Worm (Caenorhabditis elegans) whole organism, young adult: ENCODE results near the gene ZC13.1.

ENCODE experiments used
- F57C9.4 ChIP-seq: sonication (generic microtip); optimal IDR thresholded peaks from 2 replicates; lab custom pipeline; 2017; ENCODE audit warnings: mild to moderate bottlenecking, missing genetic modification characterization, missing compliant biosample characterization
- ceh-58 ChIP-seq: fragments of 200-800 bp; sonication (Bioruptor generic); IDR thresholded peaks from 2 replicates; pipeline ENCODE4 v1.3.6; 2022; ENCODE audit warnings: missing genetic modification characterization, missing compliant biosample characterization
- chd-7 ChIP-seq: sonication (generic microtip); optimal IDR thresholded peaks from 2 replicates; lab custom pipeline; 2016; ENCODE audit warnings: mild to moderate bottlenecking, missing genetic modification characterization, moderate library complexity, missing compliant biosample characterization
- lsy-27 ChIP-seq: sonication (generic microtip); optimal IDR thresholded peaks from 2 replicates; lab custom pipeline; 2017; ENCODE audit warnings: missing genetic modification characterization, mild to moderate bottlenecking, missing compliant biosample characterization, antibody characterized with exemption, missing genotype, borderline replicate concordance; ENCODE audit not compliant: insufficient read depth
- nfyb-1 ChIP-seq: fragments of 200-800 bp; sonication (Bioruptor generic); IDR thresholded peaks from 2 replicates; pipeline ENCODE4 v1.3.6; 2022; ENCODE audit warnings: missing genetic modification reagents, missing genetic modification characterization, missing compliant biosample characterization
- rpc-1 ChIP-seq, 2 experiments: fragments of 150-350 bp in 1 of 2; sonication (generic microtip) in 1 of 2; optimal IDR thresholded peaks; 2 replicates each; lab custom pipeline; 2014 to 2018; ENCODE audit warnings: missing biosample characterization in 1 of 2, missing genetic modification characterization in 1 of 2, missing genetic modification reagents in 1 of 2, missing genotype in 1 of 2
- sea-2 ChIP-seq: fragments of 200-800 bp; sonication (Bioruptor generic); IDR thresholded peaks from 2 replicates; pipeline ENCODE4 v1.3.6; 2022; ENCODE audit warnings: missing genetic modification characterization, missing compliant biosample characterization
- unc-130 ChIP-seq: sonication (generic microtip); optimal IDR thresholded peaks from 2 replicates; lab custom pipeline; 2016; ENCODE audit warnings: missing genetic modification reagents, missing genetic modification characterization, missing compliant biosample characterization
- unc-62 ChIP-seq: fragments of 150-350 bp; optimal IDR thresholded peaks from 2 replicates; lab custom pipeline; 2014; ENCODE audit warnings: missing biosample characterization, missing genetic modification reagents, missing genetic modification characterization
- ztf-25 ChIP-seq: fragments of 200-800 bp; sonication (Bioruptor generic); IDR thresholded peaks from 2 replicates; pipeline ENCODE4 v1.3.6; 2022; ENCODE audit warnings: missing genetic modification reagents, missing genetic modification characterization, missing compliant biosample characterization
- ztf-26 ChIP-seq: sonication (generic microtip); optimal IDR thresholded peaks from 2 replicates; lab custom pipeline; 2017; ENCODE audit warnings: missing genetic modification characterization, missing compliant biosample characterization

DNA sequence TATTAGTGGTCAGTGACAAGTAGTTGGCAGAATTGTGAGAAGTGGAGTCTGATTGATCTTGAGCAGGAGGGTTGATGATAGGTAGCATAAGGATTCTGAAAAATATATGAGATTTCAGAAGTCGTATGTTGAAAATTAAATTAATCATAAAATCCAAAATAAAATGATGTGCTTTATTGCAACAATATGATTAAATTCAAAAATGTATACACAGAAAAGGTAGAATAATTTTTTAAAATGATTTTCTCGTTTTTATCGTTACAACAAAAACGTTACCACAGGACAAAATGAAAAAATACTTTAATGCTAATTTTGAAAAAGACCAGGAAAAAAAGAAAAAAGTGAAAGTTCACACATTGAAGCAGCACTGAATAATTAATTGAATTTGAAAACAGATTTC, 25.5 kb downstream of the ZC13.1 start, which contains the start of gene ZC13.10:
- TF ChIP-seq ztf-25 (GFP tag; lab: Robert Waterston, UW) (no peak), sea-2 (GFP tag; lab: Robert Waterston, UW) (no peak), unc-62 (GFP tag; lab: Kevin White, UChicago) (no peak), unc-130 (GFP tag; lab: Kevin White, UChicago) (no peak), chd-7 (tag; lab: Kevin White, UChicago) (no peak), rpc-1 (optimal IDR thresholded peaks at IDR 0.05; lab: Kevin White, UChicago) (no peak), rpc-1 (tag; optimal IDR thresholded peaks at IDR 0.05; lab: Kevin White, UChicago) (no peak), ztf-26 (tag; lab: Kevin White, UChicago) (no peak), ceh-58 (GFP tag; lab: Robert Waterston, UW) (no peak), lsy-27 (tag; lab: Kevin White, UChicago) (no peak), F57C9.4 (tag; lab: Kevin White, UChicago) (no peak), nfyb-1 (no peak)
